Fruit fly (Drosophila melanogaster) whole organism, wandering third instar larva: Measurements from ENCODE around the gene Sar1.

Source experiments
- GATAd ChIP-seq: sonication (Bioruptor generic); optimal IDR thresholded peaks from 2 replicates; lab custom pipeline; 2016; ENCODE audit warnings: missing biosample characterization, missing genetic modification characterization
- HLH106 ChIP-seq: fragments of 200-800 bp; optimal IDR thresholded peaks from 3 replicates; lab custom pipeline; 2019; ENCODE audit warnings: missing biosample characterization, mild to moderate bottlenecking, missing genetic modification characterization, moderate library complexity
- Hnf4 ChIP-seq: fragments of 200-800 bp; sonication (Bioruptor generic); optimal IDR thresholded peaks from 2 replicates; lab custom pipeline; 2016; ENCODE audit warnings: missing biosample characterization, mild to moderate bottlenecking, missing genetic modification characterization
- Hr78 ChIP-seq: fragments of >200 bp; optimal IDR thresholded peaks from 2 replicates; lab custom pipeline; 2017; ENCODE audit warnings: missing biosample characterization, missing genetic modification characterization
- Jra ChIP-seq: sonication (Bioruptor generic); optimal IDR thresholded peaks from 2 replicates; lab custom pipeline; 2016; ENCODE audit warnings: missing biosample characterization, missing genetic modification characterization
- OdsH ChIP-seq: fragments of 200-800 bp; sonication (Bioruptor generic); optimal IDR thresholded peaks from 2 replicates; lab custom pipeline; 2016; ENCODE audit warnings: missing biosample characterization, mild to moderate bottlenecking, missing genetic modification characterization
- Sp1 ChIP-seq: fragments of 200-800 bp; sonication (Bioruptor generic); optimal IDR thresholded peaks from 3 replicates; lab custom pipeline; 2019; ENCODE audit warnings: missing biosample characterization, mild to moderate bottlenecking, missing genetic modification characterization, moderate library complexity
- brk ChIP-seq: fragments of 200-800 bp; sonication (Bioruptor generic); optimal IDR thresholded peaks from 2 replicates; lab custom pipeline; 2016; ENCODE audit warnings: missing biosample characterization, mild to moderate bottlenecking, missing genetic modification characterization
- ey ChIP-seq: fragments of 200-800 bp; sonication (Bioruptor generic); optimal IDR thresholded peaks from 2 replicates; lab custom pipeline; 2016; ENCODE audit warnings: missing biosample characterization, missing genetic modification characterization
- pan ChIP-seq: fragments of >200 bp; optimal IDR thresholded peaks from 2 replicates; lab custom pipeline; 2017
- psq ChIP-seq: fragments of 200-800 bp; sonication (Bioruptor generic); optimal IDR thresholded peaks from 3 replicates; lab custom pipeline; 2017; ENCODE audit warnings: missing biosample characterization, mild to moderate bottlenecking, missing genetic modification characterization, moderate library complexity
- sage ChIP-seq: fragments of 200-800 bp; sonication (Bioruptor generic); optimal IDR thresholded peaks from 2 replicates; lab custom pipeline; 2016; ENCODE audit warnings: missing biosample characterization, mild to moderate bottlenecking, missing genetic modification characterization
- sv ChIP-seq: fragments of 200-800 bp; sonication (Bioruptor generic); optimal IDR thresholded peaks from 3 replicates; lab custom pipeline; 2016; ENCODE audit warnings: missing biosample characterization, missing genetic modification characterization
- usp ChIP-seq: fragments of >200 bp; optimal IDR thresholded peaks from 2 replicates; lab custom pipeline; 2017; ENCODE audit warnings: missing biosample characterization, missing genetic modification characterization

DNA sequence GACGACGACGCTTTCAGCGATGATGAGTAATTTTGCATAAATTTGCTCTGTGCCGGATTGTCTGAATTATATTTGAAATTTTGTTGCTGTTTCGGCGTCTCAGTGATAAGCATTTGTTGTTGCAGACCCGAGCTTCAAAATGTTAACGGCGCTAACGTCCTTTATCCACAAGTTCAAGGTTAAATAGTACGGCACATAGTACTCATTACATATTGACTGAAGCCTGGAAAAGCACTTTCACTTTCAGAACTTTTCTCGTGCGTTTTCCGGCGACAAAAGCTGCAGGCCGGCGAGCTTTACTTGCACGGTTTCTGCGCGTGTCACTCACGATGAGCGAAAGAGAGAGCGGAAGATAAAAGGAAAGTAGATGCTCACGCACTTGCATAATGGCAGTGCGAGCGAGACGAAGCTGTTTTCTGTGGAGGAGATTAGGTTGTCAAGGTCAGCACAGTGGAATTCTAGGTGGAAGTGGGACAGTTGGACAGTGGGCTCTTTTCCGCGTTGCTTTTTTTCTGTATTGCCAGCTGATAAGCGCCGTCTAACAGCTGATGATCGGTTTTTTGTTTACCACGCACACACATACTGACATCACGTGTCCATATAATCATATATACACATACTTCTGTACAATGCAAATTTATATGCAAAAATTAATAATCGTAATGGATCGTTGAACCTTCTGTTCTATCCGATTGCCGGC, 11.7 kb downstream of the Sar1 start:
- TF ChIP-seq HLH106 (tag; lab: Kevin White, UChicago), result no peak
- TF ChIP-seq psq (GFP tag; lab: Kevin White, UChicago), result no peak
- no peak for TF ChIP-seq Jra (GFP tag; lab: Kevin White, UChicago)
- TF ChIP-seq Hr78 (GFP tag; lab: Kevin White, UChicago), result no peak
- no peak for TF ChIP-seq sage (GFP tag; lab: Kevin White, UChicago)
- no peak for TF ChIP-seq pan (lab: Kevin White, UChicago)
- no peak for TF ChIP-seq sv (GFP tag; lab: Kevin White, UChicago)
- no peak for TF ChIP-seq Hnf4 (GFP tag; lab: Kevin White, UChicago)
- no peak for TF ChIP-seq OdsH (GFP tag; lab: Kevin White, UChicago)
- no peak for TF ChIP-seq ey (GFP tag; lab: Kevin White, UChicago)
- no peak for TF ChIP-seq Sp1
- TF ChIP-seq GATAd, result no peak
- no peak for TF ChIP-seq usp (GFP tag; lab: Kevin White, UChicago)
- TF ChIP-seq brk (GFP tag; lab: Kevin White, UChicago), result no peak
